Worm (Caenorhabditis elegans) whole organism, L1 larva: ENCODE results near the gene T20B12.4.

Experiments
- C16A3.4 ChIP-seq: fragments of 150-350 bp; optimal IDR thresholded peaks from 2 replicates; lab custom pipeline; 2014; ENCODE audit warnings: missing biosample characterization, missing genetic modification characterization
- ces-1 ChIP-seq: fragments of 150-350 bp; optimal IDR thresholded peaks from 2 replicates; lab custom pipeline; 2014; ENCODE audit warnings: missing biosample characterization, missing genetic modification reagents, missing genetic modification characterization
- egl-27 ChIP-seq, 2 experiments: fragments of 150-350 bp in 1 of 2; sonication (generic microtip); optimal IDR thresholded peaks; 3 replicates each; lab custom pipeline; 2017 to 2018; ENCODE audit warnings: missing biosample characterization in 2 of 2, missing genetic modification characterization in 2 of 2, missing genetic modification reagents in 2 of 2
- fkh-10 ChIP-seq: sonication (generic microtip); optimal IDR thresholded peaks from 2 replicates; lab custom pipeline; 2017; ENCODE audit warnings: missing biosample characterization, missing genetic modification reagents, missing genetic modification characterization
- isw-1 ChIP-seq: fragments of 200-800 bp; sonication (Bioruptor generic); IDR thresholded peaks from 2 replicates; pipeline ENCODE4 v1.3.6; 2022; ENCODE audit warnings: missing genetic modification characterization, missing compliant biosample characterization
- jun-1 ChIP-seq: fragments of 150-350 bp; optimal IDR thresholded peaks from 2 replicates; lab custom pipeline; 2014; ENCODE audit warnings: missing biosample characterization, missing genetic modification reagents, missing genetic modification characterization
- lsy-2 ChIP-seq, 2 experiments: fragments of 150-350 bp; optimal IDR thresholded peaks; 2 replicates each; lab custom pipeline; 2014; ENCODE audit warnings: missing biosample characterization in 2 of 2, missing genetic modification characterization in 2 of 2
- nhr-11 ChIP-seq: fragments of 150-350 bp; optimal IDR thresholded peaks from 2 replicates; lab custom pipeline; 2014; ENCODE audit warnings: missing biosample characterization, missing genetic modification characterization
- nhr-20 ChIP-seq: sonication (generic microtip); optimal IDR thresholded peaks from 2 replicates; lab custom pipeline; 2016; ENCODE audit warnings: mild to moderate bottlenecking, missing genetic modification characterization, missing compliant biosample characterization
- snpc-4 ChIP-seq: fragments of 150-350 bp; optimal IDR thresholded peaks from 2 replicates; lab custom pipeline; 2014; ENCODE audit warnings: missing biosample characterization, missing genetic modification characterization
- xbp-1 ChIP-seq: sonication (generic microtip); optimal IDR thresholded peaks from 2 replicates; lab custom pipeline; 2016; ENCODE audit warnings: missing genetic modification characterization, missing compliant biosample characterization
- zag-1 ChIP-seq: fragments of 150-350 bp; optimal IDR thresholded peaks from 2 replicates; lab custom pipeline; 2014; ENCODE audit warnings: missing biosample characterization, missing genetic modification characterization
- ztf-11 ChIP-seq, 2 experiments: sonication (generic microtip); optimal IDR thresholded peaks; 2 replicates each; lab custom pipeline; 2016 to 2017; ENCODE audit warnings: missing genetic modification characterization in 2 of 2, missing biosample characterization in 1 of 2, missing compliant biosample characterization in 1 of 2
- ztf-4 ChIP-seq: fragments of 150-350 bp; optimal IDR thresholded peaks from 2 replicates; lab custom pipeline; 2014; ENCODE audit warnings: missing biosample characterization, missing genetic modification characterization

DNA sequence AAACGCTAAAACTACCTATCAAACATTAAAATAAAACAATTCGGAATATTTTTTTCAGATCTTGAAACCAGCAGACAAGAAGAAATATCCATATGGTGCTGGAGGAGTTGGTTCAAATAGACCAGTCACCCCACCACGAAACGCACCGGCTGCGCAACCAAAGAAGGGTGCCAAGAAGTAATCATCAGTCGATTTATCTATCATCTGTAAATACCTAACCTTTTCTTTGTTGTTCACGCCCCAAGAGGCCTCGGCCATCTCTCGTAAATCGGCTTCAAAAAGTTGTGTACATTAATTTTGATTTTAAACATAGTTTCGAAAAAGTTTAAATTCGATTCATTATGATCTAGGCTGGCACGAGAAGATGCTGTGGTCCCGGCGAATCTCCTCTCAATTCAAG, 29.5 kb upstream of the T20B12.4 start:
- TF ChIP-seq nhr-11 (tag; lab: Kevin White, UChicago) (no peak), snpc-4 (tag; lab: Kevin White, UChicago) (no peak), xbp-1 (tag; lab: Kevin White, UChicago) (no peak), lsy-2 (tag; optimal IDR thresholded peaks at IDR 0.05; lab: Kevin White, UChicago) (no peak), fkh-10 (GFP tag; lab: Kevin White, UChicago) (no peak), egl-27 (tag; optimal IDR thresholded peaks at IDR 0.05; lab: Kevin White, UChicago) (no peak), jun-1 (tag; lab: Kevin White, UChicago) (no peak), isw-1 (GFP tag; lab: Robert Waterston, UW) (no peak), nhr-20 (no peak), ces-1 (GFP tag; lab: Kevin White, UChicago) (no peak), C16A3.4 (no peak), ztf-4 (tag; lab: Kevin White, UChicago) (no peak), zag-1 (tag; lab: Kevin White, UChicago) (no peak), ztf-11 (tag; optimal IDR thresholded peaks at IDR 0.05; lab: Kevin White, UChicago) (no peak)
